Fruit fly (Drosophila melanogaster) S2 (cell line): ENCODE results near the gene CG33796.

Source experiments
- CG8478 ChIP-seq: fragments of >200 bp; optimal IDR thresholded peaks from 2 replicates; lab custom pipeline; 2018
- CTCF ChIP-seq, 2 experiments: fragments of >200 bp; optimal IDR thresholded peaks; 2 replicates each; lab custom pipeline; 2018

DNA sequence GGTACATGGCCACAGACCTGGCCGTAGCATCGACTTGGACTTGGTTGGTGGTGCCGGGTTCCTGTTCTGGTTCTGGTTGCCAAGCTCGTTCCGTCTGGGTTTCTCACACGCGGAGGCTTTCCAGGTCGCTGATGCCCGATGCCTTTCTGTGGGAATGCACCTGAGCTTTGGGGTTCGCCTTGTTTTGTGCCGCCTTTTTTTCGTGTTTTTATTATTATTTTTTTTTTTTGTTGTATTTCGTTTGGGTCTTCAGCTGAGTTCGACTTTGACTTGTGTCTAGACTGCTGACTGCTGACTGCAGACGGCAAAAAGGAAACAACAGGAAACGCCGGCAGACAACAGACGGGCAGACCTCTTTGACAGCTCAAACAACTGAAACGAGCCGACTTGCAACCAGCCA lies 39.7 kb upstream of the CG33796 start:
- no peak for TF ChIP-seq CG8478 (lab: Kevin White, UChicago)
- no peak for TF ChIP-seq CTCF (optimal IDR thresholded peaks at IDR 0.05; lab: Kevin White, UChicago)
